Worm (Caenorhabditis elegans) whole organism, L3 larva: Measurements from ENCODE around the gene blos-4.

Experiments
- lin-39 ChIP-seq: fragments of 150-350 bp; optimal IDR thresholded peaks from 2 replicates; lab custom pipeline; 2018; ENCODE audit warnings: missing biosample characterization, missing genetic modification reagents, missing genetic modification characterization
- nhr-23 ChIP-seq: fragments of 150-350 bp; optimal IDR thresholded peaks from 2 replicates; lab custom pipeline; 2014; ENCODE audit warnings: missing biosample characterization, missing genetic modification reagents, missing genetic modification characterization
- pha-4 ChIP-seq: fragments of 150-350 bp; optimal IDR thresholded peaks from 2 replicates; lab custom pipeline; 2014; ENCODE audit warnings: missing biosample characterization, missing genetic modification reagents, missing genetic modification characterization
- unc-39 ChIP-seq: sonication (generic microtip); optimal IDR thresholded peaks from 4 replicates; lab custom pipeline; 2017; ENCODE audit warnings: missing biosample characterization, missing genetic modification characterization

DNA sequence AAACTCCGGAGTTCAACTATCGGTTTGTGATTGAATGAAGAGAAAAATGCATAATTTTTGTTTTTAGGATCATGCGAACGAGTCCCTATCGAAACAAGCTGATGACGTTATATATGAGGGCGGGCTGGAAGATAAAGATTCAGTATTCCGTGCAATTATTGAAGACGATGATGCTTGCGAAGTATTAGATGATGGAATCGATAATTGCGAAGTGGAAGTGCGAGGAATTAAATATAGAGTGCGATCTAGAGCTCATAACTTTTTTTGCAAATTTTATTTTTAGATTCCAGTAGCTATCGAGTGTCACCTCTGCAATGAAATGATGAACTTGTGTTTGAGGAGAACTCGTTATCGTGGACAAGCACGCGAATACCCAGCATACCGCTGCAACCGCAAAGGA is 46.0 kb upstream of the blos-4 start:
- TF ChIP-seq pha-4 (tag; lab: Kevin White, UChicago) (no peak), unc-39 (tag; lab: Kevin White, UChicago) (no peak), lin-39 (tag; lab: Kevin White, UChicago) (no peak), nhr-23 (no peak)
